Worm (Caenorhabditis elegans) whole organism, L4 larva: ENCODE results near the gene ttr-47.

ENCODE experiments used
- ceh-82 ChIP-seq: sonication (generic microtip); optimal IDR thresholded peaks from 2 replicates; lab custom pipeline; 2017; ENCODE audit warnings: missing biosample characterization, missing genetic modification characterization
- ces-1 ChIP-seq: fragments of 150-350 bp; sonication (generic microtip); optimal IDR thresholded peaks from 4 replicates; lab custom pipeline; 2014; ENCODE audit warnings: missing biosample characterization, missing genetic modification reagents, missing genetic modification characterization
- dmd-6 ChIP-seq: fragments of 200-800 bp; sonication (Bioruptor generic); IDR thresholded peaks from 2 replicates; pipeline ENCODE4 v1.3.6; 2022; ENCODE audit warnings: missing genetic modification reagents, missing genetic modification characterization, missing compliant biosample characterization
- fkh-10 ChIP-seq: fragments of 150-350 bp; optimal IDR thresholded peaks from 2 replicates; lab custom pipeline; 2014; ENCODE audit warnings: missing biosample characterization, missing genetic modification reagents, missing genetic modification characterization
- lin-1 ChIP-seq: fragments of 200-800 bp; sonication (Bioruptor generic); IDR thresholded peaks from 2 replicates; pipeline ENCODE4 v1.3.6; 2022; ENCODE audit warnings: missing genetic modification reagents, missing genetic modification characterization, missing compliant biosample characterization
- lin-39 ChIP-seq: fragments of 150-350 bp; optimal IDR thresholded peaks from 2 replicates; lab custom pipeline; 2014; ENCODE audit warnings: missing biosample characterization, missing genetic modification reagents, missing genetic modification characterization
- mdl-1 ChIP-seq, 2 experiments: fragments of 150-350 bp in 1 of 2; sonication (generic microtip) in 1 of 2; optimal IDR thresholded peaks; 2 replicates each; lab custom pipeline; 2014 to 2017; ENCODE audit warnings: missing biosample characterization in 2 of 2, missing genetic modification characterization in 2 of 2
- pha-4 ChIP-seq, 2 experiments: fragments of 150-350 bp in 1 of 2; fragments of 200-800 bp in 1 of 2; sonication (Bioruptor generic) in 1 of 2; IDR thresholded peaks in 1 of 2; optimal IDR thresholded peaks in 1 of 2; 2 replicates each; pipeline versions ENCODE4 v1.3.6 to Lab custom; 2014 to 2022; ENCODE audit warnings: missing genetic modification characterization in 2 of 2, missing genetic modification reagents in 2 of 2, missing biosample characterization in 1 of 2, missing compliant biosample characterization in 1 of 2
- unc-39 ChIP-seq: sonication (generic microtip); optimal IDR thresholded peaks from 2 replicates; lab custom pipeline; 2017; ENCODE audit warnings: missing biosample characterization, missing genetic modification characterization

DNA sequence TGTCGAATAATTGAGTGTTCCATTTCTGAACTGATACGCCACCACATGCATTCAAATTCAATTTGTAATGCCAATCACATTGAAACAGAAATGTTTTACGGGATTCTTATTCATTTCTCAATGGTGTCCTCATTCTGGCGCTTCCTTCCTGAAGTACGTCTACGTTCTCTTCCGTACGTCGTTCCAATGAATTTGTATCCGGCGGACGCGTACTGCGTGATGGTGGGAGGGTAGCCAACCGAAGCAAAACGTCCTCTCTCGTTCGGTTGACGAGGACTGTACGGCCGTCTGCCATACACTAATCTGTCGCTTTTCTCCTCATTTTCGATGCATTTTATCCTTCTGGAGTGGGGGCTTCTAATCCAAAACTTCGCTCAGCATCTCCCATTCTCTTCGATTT is 27.0 kb downstream of the ttr-47 start:
- no peak for TF ChIP-seq dmd-6
- TF ChIP-seq lin-1 (GFP tag; lab: Robert Waterston, UW) = no peak
- TF ChIP-seq ceh-82 (tag; lab: Kevin White, UChicago) = no peak
- no peak for TF ChIP-seq mdl-1 (tag; optimal IDR thresholded peaks at IDR 0.05; lab: Kevin White, UChicago)
- TF ChIP-seq ces-1 (GFP tag; lab: Kevin White, UChicago) = no peak
- TF ChIP-seq unc-39 (tag; lab: Kevin White, UChicago) = no peak
- TF ChIP-seq fkh-10 (GFP tag; lab: Kevin White, UChicago) = no peak
- no peak for TF ChIP-seq lin-39 (tag; lab: Kevin White, UChicago)
- TF ChIP-seq pha-4 (GFP tag; IDR thresholded peaks at IDR 0.05; lab: Robert Waterston, UW) = no peak
- TF ChIP-seq pha-4 (tag; optimal IDR thresholded peaks at IDR 0.05; lab: Kevin White, UChicago) = no peak
